Worm (Caenorhabditis elegans) whole organism, young adult: ENCODE results near the gene mrpl-53.

Experiments used
- B0019.2 ChIP-seq: fragments of 200-800 bp; sonication (Bioruptor generic); conservative IDR thresholded peaks from 2 replicates; pipeline ENCODE4 v1.3.6; 2022; ENCODE audit warnings: missing genetic modification reagents, missing genetic modification characterization, missing compliant biosample characterization
- C06A6.2 ChIP-seq: fragments of 200-800 bp; sonication (Bioruptor generic); conservative IDR thresholded peaks from 2 replicates; pipeline ENCODE4 v1.3.6; 2022; ENCODE audit warnings: missing genetic modification characterization, missing compliant biosample characterization
- F22D6.2 ChIP-seq: sonication (generic microtip); optimal IDR thresholded peaks from 2 replicates; lab custom pipeline; 2016; ENCODE audit warnings: mild to moderate bottlenecking, missing genetic modification characterization, missing compliant biosample characterization
- F37B4.10 ChIP-seq: fragments of 200-800 bp; sonication (Bioruptor generic); IDR thresholded peaks from 2 replicates; pipeline ENCODE4 v1.3.6; 2022; ENCODE audit warnings: missing genetic modification characterization, missing compliant biosample characterization
- F57A8.1 ChIP-seq: fragments of 200-800 bp; sonication (Bioruptor generic); optimal IDR thresholded peaks from 2 replicates; lab custom pipeline; 2018; ENCODE audit warnings: mild to moderate bottlenecking, missing genetic modification characterization, moderate library complexity, missing compliant biosample characterization
- T07F8.4 ChIP-seq: sonication (generic microtip); optimal IDR thresholded peaks from 2 replicates; lab custom pipeline; 2016; ENCODE audit warnings: mild to moderate bottlenecking, missing genetic modification characterization, moderate library complexity, missing compliant biosample characterization
- Y53F4B.3 ChIP-seq: fragments of 200-800 bp; sonication (Bioruptor generic); IDR thresholded peaks from 2 replicates; pipeline ENCODE4 v1.3.6; 2022; ENCODE audit warnings: missing genetic modification reagents, missing genetic modification characterization, missing compliant biosample characterization
- ZK185.1 ChIP-seq: sonication (generic microtip); optimal IDR thresholded peaks from 2 replicates; lab custom pipeline; 2016; ENCODE audit warnings: mild to moderate bottlenecking, missing genetic modification characterization, missing compliant biosample characterization; ENCODE audit not compliant: poor library complexity, severe bottlenecking
- attf-5 ChIP-seq: fragments of 200-800 bp; sonication (Bioruptor generic); optimal IDR thresholded peaks from 2 replicates; lab custom pipeline; 2018; ENCODE audit warnings: mild to moderate bottlenecking, missing genetic modification characterization, missing compliant biosample characterization
- bed-1 ChIP-seq: fragments of 200-800 bp; sonication (Bioruptor generic); IDR thresholded peaks from 2 replicates; pipeline ENCODE4 v1.3.6; 2022; ENCODE audit warnings: missing genetic modification reagents, missing genetic modification characterization, missing compliant biosample characterization
- cebp-1 ChIP-seq, 2 experiments: fragments of 200-800 bp in 1 of 2; sonication (Bioruptor generic) in 1 of 2; sonication (generic microtip) in 1 of 2; IDR thresholded peaks in 1 of 2; optimal IDR thresholded peaks in 1 of 2; 2 replicates each; pipeline versions ENCODE4 v1.3.6 to Lab custom; 2017 to 2022; ENCODE audit warnings: missing compliant biosample characterization in 2 of 2, missing genetic modification characterization in 2 of 2, mild to moderate bottlenecking in 1 of 2, missing genetic modification reagents in 1 of 2, moderate library complexity in 1 of 2
- ceh-27 ChIP-seq: fragments of 200-800 bp; sonication (Bioruptor generic); optimal IDR thresholded peaks from 2 replicates; lab custom pipeline; 2018; ENCODE audit warnings: mild to moderate bottlenecking, missing genetic modification characterization, moderate library complexity, missing compliant biosample characterization
- ceh-58 ChIP-seq: fragments of 200-800 bp; sonication (Bioruptor generic); IDR thresholded peaks from 2 replicates; pipeline ENCODE4 v1.3.6; 2022; ENCODE audit warnings: missing genetic modification characterization, missing compliant biosample characterization
- ceh-91 ChIP-seq: fragments of 200-800 bp; sonication (Bioruptor generic); IDR thresholded peaks from 2 replicates; pipeline ENCODE4 v1.3.6; 2022; ENCODE audit warnings: missing genetic modification reagents, missing genetic modification characterization, missing compliant biosample characterization
- dpff-1 ChIP-seq: sonication (generic microtip); optimal IDR thresholded peaks from 2 replicates; lab custom pipeline; 2017; ENCODE audit warnings: mild to moderate bottlenecking, missing genetic modification characterization, missing compliant biosample characterization
- dpl-1 ChIP-seq: fragments of 150-350 bp; optimal IDR thresholded peaks from 2 replicates; lab custom pipeline; 2014; ENCODE audit warnings: missing biosample characterization, missing genetic modification reagents, missing genetic modification characterization
- egl-18 ChIP-seq: fragments of 200-800 bp; sonication (Bioruptor generic); IDR thresholded peaks from 2 replicates; pipeline ENCODE4 v1.3.6; 2022; ENCODE audit warnings: missing genetic modification reagents, missing genetic modification characterization, missing compliant biosample characterization
- egrh-3 ChIP-seq: fragments of 200-800 bp; sonication (Bioruptor generic); IDR thresholded peaks from 2 replicates; pipeline ENCODE4 v1.3.6; 2022; ENCODE audit warnings: missing genetic modification reagents, missing genetic modification characterization, missing compliant biosample characterization
- ekl-4 ChIP-seq: fragments of 200-800 bp; sonication (Bioruptor generic); IDR thresholded peaks from 2 replicates; pipeline ENCODE4 v1.3.6; 2022; ENCODE audit warnings: missing genetic modification reagents, missing genetic modification characterization, missing compliant biosample characterization
- fkh-3 ChIP-seq: sonication (generic microtip); optimal IDR thresholded peaks from 2 replicates; lab custom pipeline; 2016; ENCODE audit warnings: mild to moderate bottlenecking, missing genetic modification characterization, missing compliant biosample characterization
- hlh-12 ChIP-seq: sonication (generic microtip); optimal IDR thresholded peaks from 2 replicates; lab custom pipeline; 2016; ENCODE audit warnings: missing genetic modification characterization, missing compliant biosample characterization
- hmg-20 ChIP-seq: fragments of 200-800 bp; sonication (Bioruptor generic); IDR thresholded peaks from 2 replicates; pipeline ENCODE4 v1.3.6; 2022; ENCODE audit warnings: missing genetic modification reagents, missing genetic modification characterization, missing compliant biosample characterization
- hrde-1 ChIP-seq: sonication (generic microtip); optimal IDR thresholded peaks from 2 replicates; lab custom pipeline; 2016; ENCODE audit warnings: missing genetic modification characterization, mild to moderate bottlenecking, missing compliant biosample characterization, moderate library complexity, missing genotype, missing genetic modification reagents, borderline replicate concordance
- lag-1 ChIP-seq: fragments of 200-800 bp; sonication (Bioruptor generic); IDR thresholded peaks from 2 replicates; pipeline ENCODE4 v1.3.6; 2022; ENCODE audit warnings: missing genetic modification reagents, missing genetic modification characterization, missing compliant biosample characterization
- let-526 ChIP-seq: fragments of 200-800 bp; sonication (Bioruptor generic); IDR thresholded peaks from 2 replicates; pipeline ENCODE4 v1.3.6; 2022; ENCODE audit warnings: missing genetic modification reagents, missing genetic modification characterization, missing compliant biosample characterization
- lin-40 ChIP-seq: sonication (generic microtip); optimal IDR thresholded peaks from 2 replicates; lab custom pipeline; 2016; ENCODE audit warnings: missing genetic modification characterization, mild to moderate bottlenecking, missing compliant biosample characterization, missing genotype, missing genetic modification reagents
- lin-54 ChIP-seq: fragments of 200-800 bp; sonication (Bioruptor generic); optimal IDR thresholded peaks from 2 replicates; lab custom pipeline; 2018; ENCODE audit warnings: mild to moderate bottlenecking, missing genetic modification characterization, missing compliant biosample characterization
- lsl-1 ChIP-seq: fragments of 200-800 bp; sonication (Bioruptor generic); optimal IDR thresholded peaks from 2 replicates; lab custom pipeline; 2018; ENCODE audit warnings: mild to moderate bottlenecking, missing genetic modification characterization, moderate library complexity, missing compliant biosample characterization
- lsy-27 ChIP-seq: sonication (generic microtip); optimal IDR thresholded peaks from 2 replicates; lab custom pipeline; 2017; ENCODE audit warnings: missing genetic modification characterization, mild to moderate bottlenecking, missing compliant biosample characterization, antibody characterized with exemption, missing genotype, borderline replicate concordance; ENCODE audit not compliant: insufficient read depth
- madf-8 ChIP-seq: fragments of 200-800 bp; sonication (Bioruptor generic); conservative IDR thresholded peaks from 2 replicates; pipeline ENCODE4 v1.3.6; 2022; ENCODE audit warnings: missing genetic modification reagents, missing genetic modification characterization, missing compliant biosample characterization
- mcd-1 ChIP-seq: fragments of 200-800 bp; sonication (Bioruptor generic); IDR thresholded peaks from 2 replicates; pipeline ENCODE4 v1.3.6; 2022; ENCODE audit warnings: missing genetic modification reagents, missing genetic modification characterization, missing compliant biosample characterization
- mel-28 ChIP-seq: sonication (generic microtip); optimal IDR thresholded peaks from 2 replicates; lab custom pipeline; 2016; ENCODE audit warnings: borderline replicate concordance, mild to moderate bottlenecking, missing genetic modification characterization, missing compliant biosample characterization
- mes-4 ChIP-seq: sonication (generic microtip); optimal IDR thresholded peaks from 2 replicates; lab custom pipeline; 2016; ENCODE audit warnings: missing genotype, missing genetic modification characterization, missing compliant biosample characterization
- nfya-2 ChIP-seq: fragments of 200-800 bp; sonication (Bioruptor generic); IDR thresholded peaks from 2 replicates; pipeline ENCODE4 v1.3.6; 2022; ENCODE audit warnings: missing genetic modification reagents, missing genetic modification characterization, missing compliant biosample characterization
- nfyb-1 ChIP-seq: fragments of 200-800 bp; sonication (Bioruptor generic); IDR thresholded peaks from 2 replicates; pipeline ENCODE4 v1.3.6; 2022; ENCODE audit warnings: missing genetic modification reagents, missing genetic modification characterization, missing compliant biosample characterization
- rcor-1 ChIP-seq: fragments of 200-800 bp; sonication (Bioruptor generic); IDR thresholded peaks from 2 replicates; pipeline ENCODE4 v1.3.6; 2022; ENCODE audit warnings: missing genetic modification reagents, missing genetic modification characterization, missing compliant biosample characterization
- rec-8 ChIP-seq, 2 experiments: sonication (generic microtip); optimal IDR thresholded peaks; 2 replicates each; lab custom pipeline; 2016; ENCODE audit warnings: mild to moderate bottlenecking in 2 of 2, missing genetic modification characterization in 2 of 2, missing genetic modification reagents in 2 of 2, missing genotype in 2 of 2, missing biosample characterization in 1 of 2, missing compliant biosample characterization in 1 of 2, moderate library complexity in 1 of 2
- repo-1 ChIP-seq: sonication (generic microtip); optimal IDR thresholded peaks from 2 replicates; lab custom pipeline; 2017; ENCODE audit warnings: mild to moderate bottlenecking, missing genetic modification characterization, missing compliant biosample characterization
- sdz-38 ChIP-seq: sonication (generic microtip); optimal IDR thresholded peaks from 2 replicates; lab custom pipeline; 2016; ENCODE audit warnings: missing genotype, missing genetic modification characterization, missing compliant biosample characterization
- snpc-1.1 ChIP-seq: sonication (generic microtip); optimal IDR thresholded peaks from 2 replicates; lab custom pipeline; 2017; ENCODE audit warnings: missing genetic modification characterization, mild to moderate bottlenecking, missing compliant biosample characterization, antibody characterized with exemption, moderate library complexity, missing genotype, missing genetic modification reagents; ENCODE audit not compliant: insufficient read depth
- snpc-4 ChIP-seq, 5 experiments: fragments of 150-350 bp in 1 of 5; sonication (generic microtip) in 4 of 5; optimal IDR thresholded peaks; 2 replicates each; lab custom pipeline; 2014 to 2018; ENCODE audit warnings: missing genetic modification characterization in 5 of 5, missing biosample characterization in 3 of 5, antibody characterized with exemption in 2 of 5, mild to moderate bottlenecking in 2 of 5, missing compliant biosample characterization in 2 of 5, missing genotype in 2 of 5, moderate library complexity in 2 of 5, missing genetic modification reagents in 1 of 5
- tbx-9 ChIP-seq: sonication (generic microtip); optimal IDR thresholded peaks from 2 replicates; lab custom pipeline; 2016; ENCODE audit warnings: borderline replicate concordance, missing genetic modification characterization, inconsistent platforms, missing compliant biosample characterization
- xnd-1 ChIP-seq: sonication (generic microtip); optimal IDR thresholded peaks from 2 replicates; lab custom pipeline; 2016; ENCODE audit warnings: missing genotype, missing genetic modification reagents, missing genetic modification characterization, missing compliant biosample characterization
- ztf-18 ChIP-seq: sonication (generic microtip); optimal IDR thresholded peaks from 2 replicates; lab custom pipeline; 2016; ENCODE audit warnings: missing genotype, mild to moderate bottlenecking, missing genetic modification characterization, missing compliant biosample characterization
- ztf-22 ChIP-seq: fragments of 200-800 bp; sonication (Bioruptor generic); optimal IDR thresholded peaks from 2 replicates; lab custom pipeline; 2018; ENCODE audit warnings: mild to moderate bottlenecking, missing genetic modification characterization, moderate library complexity, missing compliant biosample characterization

mrpl-53 gene

ce11 chrII:9617039-9617901, 19.8 kb downstream of the mrpl-53 start, which contains the start of gene hal-3 (continued):
- TF ChIP-seq C06A6.2 (GFP tag; lab: Robert Waterston, UW) (no peak), lag-1 (no peak), rec-8 (tag; optimal IDR thresholded peaks at IDR 0.05; lab: Kevin White, UChicago) (no peak), lin-40 (no peak), dpl-1 (GFP tag; lab: Kevin White, UChicago) (no peak), ceh-91 (GFP tag; lab: Robert Waterston, UW) (no peak), attf-5 (no peak), xnd-1 (tag; lab: Kevin White, UChicago) (no peak), let-526 (GFP tag; lab: Robert Waterston, UW) (no peak), hmg-20 (GFP tag; lab: Robert Waterston, UW) (no peak), repo-1 (tag; lab: Kevin White, UChicago) (peak; percentile 60), fkh-3 (tag; lab: Kevin White, UChicago) (no peak), ekl-4 (GFP tag; lab: Robert Waterston, UW) (no peak), snpc-4 (GFP tag; optimal IDR thresholded peaks at IDR 0.05; lab: Kevin White, UChicago) (no peak), snpc-4 (tag; optimal IDR thresholded peaks at IDR 0.05; lab: Kevin White, UChicago) (no peak), nfya-2 (GFP tag; lab: Robert Waterston, UW) (no peak), snpc-1.1 (tag; lab: Kevin White, UChicago) (no peak), egl-18 (GFP tag; lab: Robert Waterston, UW) (0 out of 2 replicates have a peak, but pooled peaks have one; percentile 24), mcd-1 (GFP tag; lab: Robert Waterston, UW) (0 out of 2 replicates have a peak, but pooled peaks have one; percentile 16), tbx-9 (tag; lab: Kevin White, UChicago) (no peak), hrde-1 (no peak), lin-54 (peak; percentile 25), mes-4 (tag; lab: Kevin White, UChicago) (no peak), bed-1 (GFP tag; lab: Robert Waterston, UW) (no peak), lsl-1 (GFP tag; lab: Kevin White, UChicago) (peak; percentile 60), F37B4.10 (GFP tag; lab: Robert Waterston, UW) (no peak), hlh-12 (tag; lab: Kevin White, UChicago) (no peak), dpff-1 (peak; percentile 55), sdz-38 (tag; lab: Kevin White, UChicago) (no peak), cebp-1 (GFP tag; IDR thresholded peaks at IDR 0.05; lab: Robert Waterston, UW) (no peak), cebp-1 (tag; optimal IDR thresholded peaks at IDR 0.05; lab: Kevin White, UChicago) (peak; percentile 61), rcor-1 (GFP tag; lab: Robert Waterston, UW) (no peak), ceh-58 (GFP tag; lab: Robert Waterston, UW) (no peak), B0019.2 (GFP tag; lab: Robert Waterston, UW) (no peak), T07F8.4 (tag; lab: Kevin White, UChicago) (no peak), ceh-27 (no peak), nfyb-1 (0 out of 2 replicates have a peak, but pooled peaks have one; percentile 35), madf-8 (no peak), ztf-18 (tag; lab: Kevin White, UChicago) (no peak), F22D6.2 (tag; lab: Kevin White, UChicago) (no peak), F57A8.1 (no peak), mel-28 (tag; lab: Kevin White, UChicago) (no peak), lsy-27 (tag; lab: Kevin White, UChicago) (no peak), ztf-22 (GFP tag; lab: Kevin White, UChicago) (no peak), Y53F4B.3 (GFP tag; lab: Robert Waterston, UW) (no peak), egrh-3 (no peak), ZK185.1 (tag; lab: Kevin White, UChicago) (peak; percentile 36)
